Worm (Caenorhabditis elegans): Measurements from ENCODE around the gene cyk-7.

cyk-7 gene

DNA sequence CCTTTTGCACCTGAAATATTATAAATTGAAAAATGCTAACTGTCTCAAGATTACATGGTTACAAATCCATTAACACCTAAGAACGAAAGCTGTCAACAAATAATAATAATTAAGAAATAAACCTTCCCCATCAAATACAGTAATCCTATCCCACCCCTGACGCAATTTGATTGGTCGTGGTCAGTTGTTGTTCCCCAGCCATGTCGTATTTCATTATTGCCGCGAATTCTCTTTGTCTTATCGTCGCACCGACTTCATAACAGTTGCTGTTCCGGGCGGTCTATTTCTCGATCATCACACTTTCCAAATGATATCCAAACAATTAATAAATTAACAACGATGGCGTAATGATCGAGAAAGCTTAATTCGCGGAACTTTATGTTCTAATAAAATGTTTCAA, 16.7 kb downstream of the cyk-7 start:
- no peak for TF ChIP-seq pha-2 (tag; optimal IDR thresholded peaks at IDR 0.05)
- TF ChIP-seq ceh-24 (tag; optimal IDR thresholded peaks at IDR 0.05) = no peak
- TF ChIP-seq ceh-30 (tag; optimal IDR thresholded peaks at IDR 0.05) = no peak
- TF ChIP-seq ama-1 (optimal IDR thresholded peaks at IDR 0.05) = no peak
- TF ChIP-seq unc-55 (GFP tag; optimal IDR thresholded peaks at IDR 0.05) = peak; percentile 47
- TF ChIP-seq nhr-232 (tag; optimal IDR thresholded peaks at IDR 0.05) = no peak
- TF ChIP-seq nhr-11 (tag; optimal IDR thresholded peaks at IDR 0.05) = no peak
- TF ChIP-seq ceh-19 (GFP tag; optimal IDR thresholded peaks at IDR 0.05) = no peak
- TF ChIP-seq lin-11 (tag; optimal IDR thresholded peaks at IDR 0.05) = no peak
- TF ChIP-seq ref-2 (tag; optimal IDR thresholded peaks at IDR 0.05) = no peak
- TF ChIP-seq mec-3 (tag; optimal IDR thresholded peaks at IDR 0.05; ENCODE audit: borderline replicate concordance) = no peak
- peak; percentile 81 for TF ChIP-seq nfya-1 (tag; optimal IDR thresholded peaks at IDR 0.05)

DNA sequence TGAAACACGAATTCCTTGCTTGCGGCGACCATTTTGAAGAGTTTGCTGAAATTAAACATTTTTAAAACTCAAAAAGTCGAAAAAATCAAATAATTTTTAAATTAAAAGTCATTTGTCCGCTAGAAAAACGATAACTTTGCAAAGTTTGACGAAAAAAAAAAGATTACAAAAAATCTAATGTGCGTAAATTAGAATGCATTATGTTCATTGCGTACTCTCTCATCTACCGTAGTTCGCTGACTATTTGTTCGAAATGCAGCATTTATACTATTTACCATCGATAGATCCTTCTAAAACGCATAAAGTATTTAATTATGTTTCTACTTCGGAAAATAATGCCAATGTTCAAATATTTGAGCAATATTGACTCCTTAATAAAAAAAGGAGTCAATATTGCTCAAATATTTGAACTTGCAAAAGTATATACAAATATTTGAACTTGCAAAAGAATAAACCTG, 19.2 kb downstream of the cyk-7 start, which contains the start of gene bath-15:
Gene bath-15 (minus strand): TSS at position 51 of the 458 bp plus-strand sequence.
- TF ChIP-seq elt-2 (tag; optimal IDR thresholded peaks at IDR 0.05) (no peak), hlh-13 (GFP tag; optimal IDR thresholded peaks at IDR 0.05) (no peak), sdc-2 (tag; optimal IDR thresholded peaks at IDR 0.05) (no peak), ceh-14 (tag; optimal IDR thresholded peaks at IDR 0.05) (no peak), madf-2 (tag; optimal IDR thresholded peaks at IDR 0.05) (no peak), dmd-4 (tag; optimal IDR thresholded peaks at IDR 0.05; ENCODE audit: borderline replicate concordance) (no peak), pha-4 (tag; optimal IDR thresholded peaks at IDR 0.05) (no peak), eyg-1 (tag; optimal IDR thresholded peaks at IDR 0.05) (no peak), fax-1 (tag; optimal IDR thresholded peaks at IDR 0.05) (no peak), dve-1 (tag; optimal IDR thresholded peaks at IDR 0.05) (no peak), nhr-232 (tag; optimal IDR thresholded peaks at IDR 0.05) (no peak), lin-11 (tag; optimal IDR thresholded peaks at IDR 0.05) (no peak), K09A11.1 (tag; optimal IDR thresholded peaks at IDR 0.05; ENCODE audit: insufficient read depth) (no peak), fkh-10 (GFP tag; optimal IDR thresholded peaks at IDR 0.05) (no peak), C38D4.7 (GFP tag; optimal IDR thresholded peaks at IDR 0.05) (no peak)

ce11 chrIII:7773791-7774190, 21.4 kb downstream of the cyk-7 start:
- no peak for TF ChIP-seq pat-9 (tag; optimal IDR thresholded peaks at IDR 0.05)
- no peak for TF ChIP-seq lim-6 (tag; optimal IDR thresholded peaks at IDR 0.05)
- TF ChIP-seq F13H6.1 (tag; optimal IDR thresholded peaks at IDR 0.05) = no peak
- no peak for TF ChIP-seq hlh-13 (GFP tag; optimal IDR thresholded peaks at IDR 0.05)
- TF ChIP-seq ref-2 (tag; optimal IDR thresholded peaks at IDR 0.05) = no peak
- no peak for TF ChIP-seq madf-2 (tag; optimal IDR thresholded peaks at IDR 0.05)
- no peak for TF ChIP-seq eyg-1 (tag; optimal IDR thresholded peaks at IDR 0.05)
- no peak for TF ChIP-seq odd-2 (tag; optimal IDR thresholded peaks at IDR 0.05)
- no peak for TF ChIP-seq ceh-30 (tag; optimal IDR thresholded peaks at IDR 0.05)
- TF ChIP-seq dmd-4 (tag; optimal IDR thresholded peaks at IDR 0.05; ENCODE audit: borderline replicate concordance) = no peak
- no peak for TF ChIP-seq dve-1 (tag; optimal IDR thresholded peaks at IDR 0.05)
- no peak for TF ChIP-seq unc-3 (GFP tag; conservative IDR thresholded peaks at IDR 0.05)
- no peak for TF ChIP-seq unc-3 (tag; optimal IDR thresholded peaks at IDR 0.05)
- TF ChIP-seq elt-4 (tag; optimal IDR thresholded peaks at IDR 0.05) = no peak

DNA sequence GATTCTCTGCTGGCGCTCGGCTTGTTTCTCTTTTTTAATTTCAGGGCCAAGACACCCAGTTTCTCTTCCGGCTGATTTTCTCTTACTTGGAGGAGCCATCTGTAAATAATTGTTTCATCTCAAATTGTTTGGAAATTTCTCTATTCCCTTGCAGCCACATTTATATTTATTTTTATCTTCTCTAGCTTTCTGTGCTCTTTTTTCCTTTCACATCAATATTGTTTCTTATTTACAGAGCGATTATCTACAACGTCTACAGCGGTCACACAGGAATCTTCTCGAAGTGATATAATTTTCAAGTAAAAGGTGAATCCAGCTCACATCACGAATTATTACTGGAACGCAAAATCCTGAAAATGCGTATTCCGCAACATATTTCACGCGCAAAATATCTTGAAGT, 22.3 kb downstream of the cyk-7 start, which contains the start of the genes ZK686.6 and ZK686.1:
Gene ZK686.6 (minus strand): TSS at position 101 of the 400 bp plus-strand sequence.
Gene ZK686.1 (plus strand): TSS at position 234 of the 400 bp plus-strand sequence.
- no peak for TF ChIP-seq elt-4 (tag; optimal IDR thresholded peaks at IDR 0.05)

ce11 chrIII:7770986-7771385, 24.2 kb downstream of the cyk-7 start:
- peak; percentile 32 for TF ChIP-seq nfya-1 (tag; optimal IDR thresholded peaks at IDR 0.05)

DNA sequence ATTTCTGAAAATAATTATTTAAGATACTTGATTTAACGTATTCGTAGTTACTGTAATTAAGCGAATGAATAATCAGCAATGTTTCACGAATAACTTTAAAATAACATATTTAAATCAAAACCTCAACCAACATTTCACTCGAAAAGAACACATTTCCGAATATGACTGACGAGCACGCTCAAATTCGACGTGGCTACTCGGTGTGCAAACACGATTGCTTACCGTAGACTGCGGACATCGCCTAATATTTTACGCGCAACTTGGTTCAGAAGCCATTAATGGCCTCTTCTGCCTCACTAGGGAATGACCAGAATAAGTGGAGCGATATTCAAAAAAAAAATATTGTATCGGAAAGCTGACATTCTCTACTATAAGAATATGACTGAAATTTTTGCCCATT, 25.2 kb downstream of the cyk-7 start, which contains the start of gene snu-23:
Gene snu-23 (minus strand): TSS at position 156 of the 400 bp plus-strand sequence.
- no peak for TF ChIP-seq ceh-19 (GFP tag; optimal IDR thresholded peaks at IDR 0.05)
- no peak for TF ChIP-seq fkh-6 (tag; optimal IDR thresholded peaks at IDR 0.05)
- TF ChIP-seq nhr-11 (tag; optimal IDR thresholded peaks at IDR 0.05) = no peak
- no peak for TF ChIP-seq pha-2 (tag; optimal IDR thresholded peaks at IDR 0.05)
- TF ChIP-seq pat-9 (tag; optimal IDR thresholded peaks at IDR 0.05) = no peak
- no peak for TF ChIP-seq ceh-22 (tag; optimal IDR thresholded peaks at IDR 0.05)
- TF ChIP-seq tbx-7 (tag; optimal IDR thresholded peaks at IDR 0.05) = no peak
- TF ChIP-seq syd-9 (tag; optimal IDR thresholded peaks at IDR 0.05) = no peak
- no peak for TF ChIP-seq C38D4.7 (GFP tag; optimal IDR thresholded peaks at IDR 0.05)
- TF ChIP-seq nhr-232 (tag; optimal IDR thresholded peaks at IDR 0.05) = no peak
- no peak for TF ChIP-seq K02D7.2 (tag; optimal IDR thresholded peaks at IDR 0.05)
- no peak for TF ChIP-seq unc-55 (GFP tag; optimal IDR thresholded peaks at IDR 0.05)
- no peak for TF ChIP-seq ref-2 (tag; optimal IDR thresholded peaks at IDR 0.05)
- TF ChIP-seq eyg-1 (tag; optimal IDR thresholded peaks at IDR 0.05) = no peak
- no peak for TF ChIP-seq hlh-6 (tag; optimal IDR thresholded peaks at IDR 0.05)
- TF ChIP-seq ahr-1 (tag; optimal IDR thresholded peaks at IDR 0.05) = no peak

Data from whole organism, late embryonic.